Worm (Caenorhabditis elegans): ENCODE measurements around the gene ugt-46.

ce11 chrX:487669-488068, 42.4 kb downstream of the ugt-46 start:
- TF ChIP-seq elt-3 (tag; optimal IDR thresholded peaks at IDR 0.05) (no peak), nhr-11 (tag; optimal IDR thresholded peaks at IDR 0.05) (no peak), tbx-2 (tag; optimal IDR thresholded peaks at IDR 0.05) (no peak), efl-1 (optimal IDR thresholded peaks at IDR 0.05) (no peak), efl-1 (GFP tag; optimal IDR thresholded peaks at IDR 0.05 in 1 of 2) (no peak), vab-15 (tag; optimal IDR thresholded peaks at IDR 0.05) (no peak), sptf-1 (tag; optimal IDR thresholded peaks at IDR 0.05) (no peak), unc-62 (GFP tag; optimal IDR thresholded peaks at IDR 0.05) (no peak), ztf-11 (tag; optimal IDR thresholded peaks at IDR 0.05) (no peak), lsy-2 (tag; optimal IDR thresholded peaks at IDR 0.05) (no peak)
